Worm (Caenorhabditis elegans) whole organism, L2 larva: ENCODE results near the gene K06H6.1.

Experiments used
- C34F6.9 ChIP-seq: fragments of 150-350 bp; optimal IDR thresholded peaks from 2 replicates; lab custom pipeline; 2014; ENCODE audit warnings: missing biosample characterization, missing genetic modification characterization
- Y55F3AM.14 ChIP-seq: fragments of 200-800 bp; sonication (Bioruptor generic); optimal IDR thresholded peaks from 2 replicates; lab custom pipeline; 2018; ENCODE audit warnings: mild to moderate bottlenecking, missing genetic modification characterization, missing compliant biosample characterization
- ZK546.5 ChIP-seq: sonication (generic microtip); optimal IDR thresholded peaks from 2 replicates; lab custom pipeline; 2017; ENCODE audit warnings: missing biosample characterization, missing genetic modification characterization
- aly-2 ChIP-seq: fragments of 150-350 bp; optimal IDR thresholded peaks from 2 replicates; lab custom pipeline; 2014; ENCODE audit warnings: missing biosample characterization, missing genetic modification characterization
- ama-1 ChIP-seq: fragments of 150-350 bp; optimal IDR thresholded peaks from 2 replicates; lab custom pipeline; 2018; ENCODE audit warnings: inconsistent platforms
- blmp-1 ChIP-seq: sonication (generic microtip); optimal IDR thresholded peaks from 2 replicates; lab custom pipeline; 2017; ENCODE audit warnings: missing genetic modification characterization, mild to moderate bottlenecking, missing compliant biosample characterization, antibody characterized with exemption, moderate library complexity; ENCODE audit not compliant: insufficient read depth
- ceh-16 ChIP-seq: fragments of 150-350 bp; optimal IDR thresholded peaks from 2 replicates; lab custom pipeline; 2014; ENCODE audit warnings: missing biosample characterization, missing genetic modification characterization
- ceh-82 ChIP-seq: fragments of 150-350 bp; optimal IDR thresholded peaks from 2 replicates; lab custom pipeline; 2014; ENCODE audit warnings: missing biosample characterization, missing genetic modification characterization
- crh-2 ChIP-seq: sonication (generic microtip); optimal IDR thresholded peaks from 2 replicates; lab custom pipeline; 2017; ENCODE audit warnings: missing biosample characterization, missing genetic modification characterization
- dmd-4 ChIP-seq: sonication (generic microtip); optimal IDR thresholded peaks from 2 replicates; lab custom pipeline; 2017; ENCODE audit warnings: missing biosample characterization, missing genetic modification characterization
- egl-27 ChIP-seq: sonication (generic microtip); optimal IDR thresholded peaks from 3 replicates; lab custom pipeline; 2017; ENCODE audit warnings: missing biosample characterization, missing genetic modification reagents, missing genetic modification characterization
- elt-1 ChIP-seq: fragments of 150-350 bp; optimal IDR thresholded peaks from 2 replicates; lab custom pipeline; 2014; ENCODE audit warnings: missing biosample characterization, missing genetic modification characterization
- elt-3 ChIP-seq: sonication (generic microtip); optimal IDR thresholded peaks from 2 replicates; lab custom pipeline; 2017; ENCODE audit warnings: missing biosample characterization, missing genetic modification characterization
- gmeb-1 ChIP-seq: fragments of 150-350 bp; optimal IDR thresholded peaks from 2 replicates; lab custom pipeline; 2014; ENCODE audit warnings: missing biosample characterization, missing genetic modification characterization
- lin-11 ChIP-seq: fragments of 150-350 bp; sonication (generic microtip); optimal IDR thresholded peaks from 2 replicates; lab custom pipeline; 2014; ENCODE audit warnings: missing biosample characterization, missing genetic modification characterization, inconsistent platforms, mixed read lengths
- lin-13 ChIP-seq: fragments of 150-350 bp; optimal IDR thresholded peaks from 2 replicates; lab custom pipeline; 2014; ENCODE audit warnings: missing biosample characterization, missing genetic modification reagents, missing genetic modification characterization
- mab-5 ChIP-seq: fragments of 150-350 bp; optimal IDR thresholded peaks from 2 replicates; lab custom pipeline; 2014; ENCODE audit warnings: missing biosample characterization, missing genetic modification characterization
- mdl-1 ChIP-seq, 2 experiments: fragments of 150-350 bp in 1 of 2; sonication (generic microtip) in 1 of 2; optimal IDR thresholded peaks; 2 replicates each; lab custom pipeline; 2017; ENCODE audit warnings: missing biosample characterization in 2 of 2, missing genetic modification characterization in 2 of 2
- nhr-10 ChIP-seq: sonication (generic microtip); optimal IDR thresholded peaks from 2 replicates; lab custom pipeline; 2017; ENCODE audit warnings: missing biosample characterization, missing genetic modification characterization
- nhr-12 ChIP-seq: fragments of 150-350 bp; optimal IDR thresholded peaks from 2 replicates; lab custom pipeline; 2014; ENCODE audit warnings: missing biosample characterization, missing genetic modification characterization
- nhr-129 ChIP-seq: fragments of 150-350 bp; optimal IDR thresholded peaks from 2 replicates; lab custom pipeline; 2014; ENCODE audit warnings: missing biosample characterization, missing genetic modification characterization
- nhr-21 ChIP-seq: fragments of 150-350 bp; optimal IDR thresholded peaks from 2 replicates; lab custom pipeline; 2014; ENCODE audit warnings: missing biosample characterization, missing genetic modification characterization
- nhr-237 ChIP-seq: fragments of 150-350 bp; optimal IDR thresholded peaks from 2 replicates; lab custom pipeline; 2014; ENCODE audit warnings: missing biosample characterization, missing genetic modification characterization
- nhr-25 ChIP-seq: fragments of 150-350 bp; sonication (generic microtip); optimal IDR thresholded peaks from 3 replicates; lab custom pipeline; 2014; ENCODE audit warnings: missing biosample characterization, missing genetic modification characterization
- nhr-77 ChIP-seq: fragments of 150-350 bp; optimal IDR thresholded peaks from 2 replicates; lab custom pipeline; 2014; ENCODE audit warnings: missing biosample characterization, missing genetic modification characterization
- peb-1 ChIP-seq: fragments of 150-350 bp; optimal IDR thresholded peaks from 2 replicates; lab custom pipeline; 2014; ENCODE audit warnings: missing biosample characterization, missing genetic modification characterization
- skn-1 ChIP-seq: sonication (generic microtip); optimal IDR thresholded peaks from 2 replicates; lab custom pipeline; 2017; ENCODE audit warnings: missing biosample characterization, missing genetic modification characterization
- sma-3 ChIP-seq: sonication (generic microtip); optimal IDR thresholded peaks from 2 replicates; lab custom pipeline; 2016; ENCODE audit warnings: missing genetic modification reagents, missing genetic modification characterization, missing compliant biosample characterization
- sma-9 ChIP-seq, 2 experiments: fragments of 150-350 bp in 1 of 2; sonication (generic microtip) in 1 of 2; optimal IDR thresholded peaks; 2 replicates each; lab custom pipeline; 2014 to 2016; ENCODE audit warnings: missing genetic modification characterization in 2 of 2, mild to moderate bottlenecking in 1 of 2, missing biosample characterization in 1 of 2, missing compliant biosample characterization in 1 of 2, missing genetic modification reagents in 1 of 2, moderate library complexity in 1 of 2
- snpc-4 ChIP-seq: fragments of 150-350 bp; optimal IDR thresholded peaks from 2 replicates; lab custom pipeline; 2014; ENCODE audit warnings: missing biosample characterization, missing genetic modification characterization
- unc-39 ChIP-seq: fragments of 150-350 bp; optimal IDR thresholded peaks from 2 replicates; lab custom pipeline; 2014; ENCODE audit warnings: missing biosample characterization, missing genetic modification characterization
- unc-55 ChIP-seq: fragments of 150-350 bp; sonication (generic microtip); optimal IDR thresholded peaks from 3 replicates; lab custom pipeline; 2014; ENCODE audit warnings: missing biosample characterization, missing genetic modification reagents, missing genetic modification characterization
- unc-62 ChIP-seq: fragments of 150-350 bp; optimal IDR thresholded peaks from 2 replicates; lab custom pipeline; 2014; ENCODE audit warnings: missing biosample characterization, missing genetic modification reagents, missing genetic modification characterization
- zag-1 ChIP-seq: fragments of 150-350 bp; optimal IDR thresholded peaks from 2 replicates; lab custom pipeline; 2014; ENCODE audit warnings: missing biosample characterization, missing genetic modification characterization
- ztf-11 ChIP-seq: sonication (generic microtip); optimal IDR thresholded peaks from 2 replicates; lab custom pipeline; 2017; ENCODE audit warnings: missing biosample characterization, missing genetic modification characterization

The K06H6.1 gene

DNA sequence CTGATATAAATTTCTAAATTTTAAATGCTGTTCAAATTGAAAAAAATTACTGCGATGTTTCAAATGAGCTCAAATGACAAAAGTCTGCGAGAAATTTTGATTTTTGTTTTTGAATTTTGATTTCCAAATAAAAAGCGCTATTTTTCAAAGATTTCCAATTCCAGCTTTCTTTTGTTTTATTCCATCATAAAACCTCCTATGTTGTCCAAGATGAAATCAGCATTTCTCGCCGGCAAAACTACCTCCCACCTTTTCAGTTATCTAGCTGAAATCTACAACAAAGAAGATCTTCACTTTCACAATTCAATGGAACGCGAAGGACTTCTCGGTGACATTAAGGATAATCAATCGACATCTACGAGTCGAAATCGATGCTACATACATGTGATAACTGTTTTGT lies 8.9 kb upstream of the K06H6.1 start, which contains the start of gene K06H6.4:
TSS of gene K06H6.4 (plus strand) at position 301 of the 400 bp plus-strand sequence.
- TF ChIP-seq unc-62 (GFP tag; lab: Kevin White, UChicago) (no peak), blmp-1 (no peak), aly-2 (tag; lab: Kevin White, UChicago) (no peak), nhr-237 (no peak), ceh-82 (tag; lab: Kevin White, UChicago) (no peak), egl-27 (tag; lab: Kevin White, UChicago) (no peak), unc-39 (tag; lab: Kevin White, UChicago) (no peak)

DNA sequence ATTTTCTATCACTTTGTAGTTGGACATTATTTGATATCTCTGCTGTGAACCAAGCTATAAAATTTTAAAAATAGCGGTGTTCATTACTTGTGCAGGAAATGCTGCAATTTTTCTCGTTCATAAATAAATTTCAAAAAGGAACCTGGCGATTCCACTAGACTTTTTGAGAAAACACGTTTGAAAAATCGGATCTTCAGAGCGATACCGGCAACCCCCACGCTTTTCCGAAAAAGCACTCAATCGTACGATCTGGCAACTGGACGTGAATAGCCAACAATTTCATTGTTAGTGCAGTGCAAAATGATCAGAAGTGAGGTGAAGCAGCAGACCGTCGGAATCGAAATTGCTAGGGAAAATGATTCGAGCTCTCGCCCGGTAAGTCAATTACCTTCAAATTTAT lies 6.3 kb upstream of the K06H6.1 start, which contains the start of gene nstp-7:
TSS of gene nstp-7 (plus strand) at position 301 of the 400 bp plus-strand sequence.
- TF ChIP-seq nhr-25: no peak
- TF ChIP-seq elt-1 (tag; lab: Kevin White, UChicago): no peak
- no peak for TF ChIP-seq peb-1 (tag; lab: Kevin White, UChicago)

DNA sequence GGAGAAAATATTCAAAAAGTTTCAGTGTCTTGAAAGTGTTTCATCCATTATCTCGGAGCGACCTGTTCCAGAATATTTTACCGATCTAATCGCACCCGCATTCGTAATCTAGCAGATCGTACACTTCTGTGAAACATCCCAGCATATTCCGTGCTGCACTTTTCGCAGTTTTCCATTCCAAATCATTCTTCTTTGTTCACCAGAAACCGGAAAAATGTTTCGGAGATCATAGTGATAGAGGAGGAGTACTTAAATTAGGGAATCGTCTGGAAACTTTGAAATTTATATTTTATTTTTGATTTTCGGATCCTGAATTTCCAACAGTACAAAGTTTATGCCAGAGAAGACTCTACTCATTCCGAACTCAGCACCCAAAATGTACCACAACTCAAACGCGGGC lies 2.4 kb upstream of the K06H6.1 start, which contains the start of gene K06H6.2:
TSS of gene K06H6.2 (plus strand) at position 301 of the 400 bp plus-strand sequence.
- TF ChIP-seq C34F6.9 (no peak), ztf-11 (tag; lab: Kevin White, UChicago) (no peak), mab-5 (tag; lab: Kevin White, UChicago) (no peak), nhr-129 (tag; lab: Kevin White, UChicago) (no peak), nhr-237 (no peak), nhr-12 (tag; lab: Kevin White, UChicago) (no peak), nhr-21 (no peak), mdl-1 (tag; optimal IDR thresholded peaks at IDR 0.05; lab: Kevin White, UChicago) (no peak), sma-3 (no peak), gmeb-1 (tag; lab: Kevin White, UChicago) (no peak)
- TF ChIP-seq, all 48 proteins: peak for 0

DNA sequence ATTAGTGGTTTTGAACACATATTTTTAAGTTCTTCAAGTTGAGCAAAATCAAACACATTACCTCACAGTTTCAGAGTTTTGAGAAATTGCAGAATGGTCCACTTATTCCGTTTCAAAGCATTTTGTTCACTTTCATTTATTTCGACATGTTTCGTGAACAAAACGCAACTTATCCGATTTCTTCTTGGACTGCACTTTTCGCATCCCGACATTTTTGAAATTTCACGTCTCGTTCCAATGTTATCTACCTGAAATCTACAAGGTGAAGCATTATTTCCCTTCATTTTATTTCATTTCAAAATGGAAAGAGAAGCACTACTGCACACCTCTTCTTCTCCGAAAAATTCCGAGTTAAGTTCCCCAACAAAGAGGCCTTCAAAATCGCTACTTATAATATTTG lies 2.3 kb downstream of the K06H6.1 start, which contains the start of gene ZK488.6:
TSS of gene ZK488.6 (plus strand) at position 301 of the 400 bp plus-strand sequence.
- TF ChIP-seq unc-55 (GFP tag; lab: Kevin White, UChicago) (no peak), blmp-1 (no peak), dmd-4 (tag; lab: Kevin White, UChicago) (no peak), ama-1 (no peak), C34F6.9 (no peak), egl-27 (tag; lab: Kevin White, UChicago) (no peak), ceh-82 (tag; lab: Kevin White, UChicago) (no peak), snpc-4 (tag; lab: Kevin White, UChicago) (no peak), elt-3 (tag; lab: Kevin White, UChicago) (no peak), lin-11 (tag; lab: Kevin White, UChicago) (no peak), mdl-1 (tag; optimal IDR thresholded peaks at IDR 0.05; lab: Kevin White, UChicago) (no peak), nhr-25 (no peak), Y55F3AM.14 (GFP tag; lab: Kevin White, UChicago) (no peak), nhr-10 (tag; lab: Kevin White, UChicago) (no peak), crh-2 (no peak), nhr-12 (tag; lab: Kevin White, UChicago) (no peak), gmeb-1 (tag; lab: Kevin White, UChicago) (no peak), ztf-11 (tag; lab: Kevin White, UChicago) (no peak)

DNA sequence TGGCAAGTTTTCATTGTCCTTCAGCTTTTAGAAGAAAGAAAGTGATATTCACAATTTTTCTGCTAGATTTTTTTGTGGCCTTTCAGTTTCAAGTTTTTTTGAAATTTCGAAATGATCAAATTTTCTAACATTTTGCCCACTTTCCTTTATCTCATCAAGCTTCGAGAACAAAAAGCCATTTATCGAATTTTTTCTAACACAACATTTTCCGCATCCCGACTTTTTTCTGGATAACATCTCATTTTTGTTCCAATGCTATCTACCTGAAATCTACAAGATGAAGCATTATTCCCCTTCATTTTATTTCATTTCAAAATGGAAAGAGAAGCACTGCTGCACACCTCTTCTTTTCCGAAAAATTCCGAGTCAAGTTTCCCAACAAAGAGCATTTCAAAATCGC lies 5.0 kb downstream of the K06H6.1 start, which contains the start of gene ZK488.5:
TSS of gene ZK488.5 (plus strand) at position 301 of the 400 bp plus-strand sequence.
- no peak for TF ChIP-seq ZK546.5 (tag; lab: Kevin White, UChicago)

DNA sequence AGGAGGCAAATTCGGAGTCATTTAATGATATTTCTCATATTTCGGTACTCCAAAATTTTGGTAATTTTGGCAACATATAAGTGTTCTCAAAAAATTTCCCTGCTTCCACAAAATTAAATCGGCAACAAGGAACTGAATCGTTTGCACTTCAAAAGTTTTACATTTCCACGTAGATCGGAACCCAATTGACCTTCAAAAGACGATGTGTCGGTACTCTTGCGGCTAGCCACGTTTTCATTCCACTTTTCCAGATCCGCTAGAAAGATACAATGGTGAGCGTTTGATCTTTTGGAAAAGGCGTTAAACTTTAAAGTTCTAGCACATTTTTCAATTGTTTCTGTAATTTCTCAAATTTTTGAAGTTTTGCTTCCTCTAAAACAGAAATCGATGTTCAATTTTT lies 9.0 kb downstream of the K06H6.1 start:
- TF ChIP-seq skn-1 (tag; lab: Kevin White, UChicago) (no peak), ceh-16 (tag; lab: Kevin White, UChicago) (peak; percentile 83), nhr-77 (no peak), lin-13 (GFP tag; lab: Kevin White, UChicago) (no peak), zag-1 (tag; lab: Kevin White, UChicago) (no peak), elt-1 (tag; lab: Kevin White, UChicago) (peak; percentile 29), nhr-237 (no peak), crh-2 (no peak), ztf-11 (tag; lab: Kevin White, UChicago) (no peak), dmd-4 (tag; lab: Kevin White, UChicago) (no peak), blmp-1 (no peak), sma-9 (GFP tag; optimal IDR thresholded peaks at IDR 0.05; lab: Kevin White, UChicago) (peak; percentile 76), sma-9 (tag; optimal IDR thresholded peaks at IDR 0.05; lab: Kevin White, UChicago) (no peak)
